ENCODE assay signal across 1 fruit fly cellular context in the genomic region with DNA sequence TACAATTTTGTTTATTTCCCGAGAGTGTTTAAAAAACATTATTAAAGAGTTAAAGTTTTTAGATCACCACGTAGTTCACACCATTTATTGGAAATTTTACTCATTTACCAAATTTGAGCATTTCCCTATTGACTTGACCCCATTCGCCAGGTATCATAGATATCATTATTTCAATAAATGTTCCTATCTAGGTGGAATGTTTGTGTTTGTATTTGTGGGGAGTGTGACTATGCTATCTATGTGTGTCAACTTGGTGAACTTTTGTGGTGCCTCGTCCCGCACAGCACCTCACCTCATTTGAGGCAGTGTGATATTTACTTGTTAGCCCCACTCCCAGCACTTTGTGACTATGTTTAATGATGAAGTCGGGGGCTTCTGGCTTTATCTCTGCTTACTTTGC.
TF ChIP-seq lines count a peak whose summit lies in the region.

No protein-coding gene starts in this region.

TF ChIP-seq in whole organism, embryonic, 481 proteins besides CTCF, POLR2A, EP300 and RAD21 (continued from another document and continues in another):
- no peak for TF ChIP-seq abd-A (tag; optimal IDR thresholded peaks at IDR 0.05; lab: Kevin White, UChicago)
- no peak for TF ChIP-seq CG2889 (GFP tag; IDR thresholded peaks at IDR 0.05; lab: Robert Waterston, UW)
- no peak for TF ChIP-seq CG6683 (GFP tag; optimal IDR thresholded peaks at IDR 0.05; lab: Kevin White, UChicago)
- TF ChIP-seq CG15011 (GFP tag; optimal IDR thresholded peaks at IDR 0.05; lab: Kevin White, UChicago), result no peak
- no peak for TF ChIP-seq CG3281 (GFP tag; optimal IDR thresholded peaks at IDR 0.05; lab: Kevin White, UChicago)
- TF ChIP-seq zen (tag; optimal IDR thresholded peaks at IDR 0.05; lab: Kevin White, UChicago), result no peak
- no peak for TF ChIP-seq CG3726 (GFP tag; IDR thresholded peaks at IDR 0.05; lab: Robert Waterston, UW)
- peak; percentile 56 for TF ChIP-seq MTF-1 (GFP tag; optimal IDR thresholded peaks at IDR 0.05; lab: Kevin White, UChicago; ENCODE audit: borderline replicate concordance)
- TF ChIP-seq NC2α (GFP tag; optimal IDR thresholded peaks at IDR 0.05; lab: Kevin White, UChicago), result no peak
- TF ChIP-seq CG17568 (GFP tag; optimal IDR thresholded peaks at IDR 0.05; lab: Kevin White, UChicago), result peak; percentile 47
- TF ChIP-seq hkb (optimal IDR thresholded peaks at IDR 0.05; lab: Kevin White, UChicago), result no peak
- peak; percentile 25; the same call in 1 of the 2 replicates for TF ChIP-seq hkb (GFP tag; IDR thresholded peaks at IDR 0.05; lab: Robert Waterston, UW)
- TF ChIP-seq CG10462 (GFP tag; optimal IDR thresholded peaks at IDR 0.05; lab: Kevin White, UChicago), result no peak
- no peak for TF ChIP-seq Spps (tag; optimal IDR thresholded peaks at IDR 0.05; lab: Kevin White, UChicago)
- no peak for TF ChIP-seq mld (GFP tag; IDR thresholded peaks at IDR 0.05; lab: Robert Waterston, UW; ENCODE audit: partially characterized antibody)
- no peak for TF ChIP-seq pros (GFP tag; optimal IDR thresholded peaks at IDR 0.05; lab: Kevin White, UChicago)
- no peak for TF ChIP-seq CG13624 (GFP tag; optimal IDR thresholded peaks at IDR 0.05; lab: Kevin White, UChicago)
- TF ChIP-seq CG7963 (GFP tag; IDR thresholded peaks at IDR 0.05; lab: Robert Waterston, UW; ENCODE audit: partially characterized antibody), result no peak
- no peak for TF ChIP-seq CG18764 (GFP tag; optimal IDR thresholded peaks at IDR 0.05; lab: Kevin White, UChicago)
- TF ChIP-seq CG17186 (GFP tag; optimal IDR thresholded peaks at IDR 0.05; lab: Kevin White, UChicago), result no peak
- TF ChIP-seq eyg (GFP tag; optimal IDR thresholded peaks at IDR 0.05; lab: Kevin White, UChicago), result no peak
- no peak for TF ChIP-seq fu2 (GFP tag; optimal IDR thresholded peaks at IDR 0.05; lab: Kevin White, UChicago)
- no peak for TF ChIP-seq zf30C (GFP tag; optimal IDR thresholded peaks at IDR 0.05; lab: Kevin White, UChicago)
- no peak for TF ChIP-seq jigr1 (GFP tag; IDR thresholded peaks at IDR 0.05; lab: Robert Waterston, UW)
- no peak for TF ChIP-seq CG43689 (GFP tag; IDR thresholded peaks at IDR 0.05; lab: Robert Waterston, UW)
- TF ChIP-seq tup (GFP tag; optimal IDR thresholded peaks at IDR 0.05; lab: Kevin White, UChicago), result no peak
- peak; percentile 18 for TF ChIP-seq Sry-β (GFP tag; optimal IDR thresholded peaks at IDR 0.05; lab: Kevin White, UChicago)
- TF ChIP-seq lola (GFP tag; optimal IDR thresholded peaks at IDR 0.05; lab: Kevin White, UChicago), result peak in 1 of 3 experiments; percentile 48
- TF ChIP-seq CG10654 (GFP tag; optimal IDR thresholded peaks at IDR 0.05; lab: Kevin White, UChicago), result no peak
- TF ChIP-seq Sox102F (GFP tag; optimal IDR thresholded peaks at IDR 0.05; lab: Kevin White, UChicago), result no peak
- TF ChIP-seq HLH54F (GFP tag; optimal IDR thresholded peaks at IDR 0.05; lab: Kevin White, UChicago), result no peak
- peak; percentile 40 for TF ChIP-seq gem (tag; optimal IDR thresholded peaks at IDR 0.05; lab: Kevin White, UChicago)
- TF ChIP-seq croc (GFP tag; conservative IDR thresholded peaks at IDR 0.05; lab: Robert Waterston, UW), result no peak
- no peak for TF ChIP-seq CG8944 (GFP tag; optimal IDR thresholded peaks at IDR 0.05; lab: Kevin White, UChicago)
- TF ChIP-seq CG9876 (GFP tag; optimal IDR thresholded peaks at IDR 0.05; lab: Kevin White, UChicago), result no peak
- TF ChIP-seq D19B (GFP tag; optimal IDR thresholded peaks at IDR 0.05; lab: Kevin White, UChicago), result no peak
- TF ChIP-seq CG30403 (GFP tag; optimal IDR thresholded peaks at IDR 0.05; lab: Kevin White, UChicago), result no peak
- no peak for TF ChIP-seq CG10959 (GFP tag; IDR thresholded peaks at IDR 0.05; lab: Robert Waterston, UW)
- no peak for TF ChIP-seq stwl (tag; optimal IDR thresholded peaks at IDR 0.05; lab: Kevin White, UChicago)
- TF ChIP-seq slp2 (GFP tag; optimal IDR thresholded peaks at IDR 0.05; lab: Kevin White, UChicago), result no peak
- TF ChIP-seq grau (tag; optimal IDR thresholded peaks at IDR 0.05; lab: Kevin White, UChicago), result no peak
- TF ChIP-seq Stat92E (GFP tag; optimal IDR thresholded peaks at IDR 0.05; lab: Kevin White, UChicago), result no peak
- TF ChIP-seq h (optimal IDR thresholded peaks at IDR 0.05; lab: Kevin White, UChicago), result no peak
- peak; percentile 52 for TF ChIP-seq kni (GFP tag; optimal IDR thresholded peaks at IDR 0.05; lab: Kevin White, UChicago)
- no peak for TF ChIP-seq NfI (GFP tag; optimal IDR thresholded peaks at IDR 0.05; lab: Kevin White, UChicago)
- no peak for TF ChIP-seq CG2129 (GFP tag; IDR thresholded peaks at IDR 0.05; lab: Robert Waterston, UW; ENCODE audit: partially characterized antibody)
- TF ChIP-seq rib (GFP tag; IDR thresholded peaks at IDR 0.05; lab: Robert Waterston, UW), result no peak
- TF ChIP-seq CG4424 (GFP tag; optimal IDR thresholded peaks at IDR 0.05; lab: Kevin White, UChicago), result no peak
- TF ChIP-seq CG33213 (GFP tag; optimal IDR thresholded peaks at IDR 0.05; lab: Kevin White, UChicago), result no peak
- peak; percentile 31 for TF ChIP-seq nerfin-1 (tag; optimal IDR thresholded peaks at IDR 0.05; lab: Kevin White, UChicago)
- no peak for TF ChIP-seq z (GFP tag; IDR thresholded peaks at IDR 0.05; lab: Robert Waterston, UW)
- no peak for TF ChIP-seq ro (GFP tag; IDR thresholded peaks at IDR 0.05; lab: Robert Waterston, UW)
- TF ChIP-seq Fer3 (tag; optimal IDR thresholded peaks at IDR 0.05; lab: Kevin White, UChicago), result no peak
- TF ChIP-seq gt (GFP tag; IDR thresholded peaks at IDR 0.05; lab: Robert Waterston, UW), result no peak
- TF ChIP-seq Abd-B (GFP tag; optimal IDR thresholded peaks at IDR 0.05; lab: Kevin White, UChicago), result no peak
- peak; percentile 4 for TF ChIP-seq caup (GFP tag; optimal IDR thresholded peaks at IDR 0.05; lab: Kevin White, UChicago; ENCODE audit: severe bottlenecking)
- no peak for TF ChIP-seq Atf-2 (GFP tag; optimal IDR thresholded peaks at IDR 0.05; lab: Kevin White, UChicago)
- TF ChIP-seq CG11504 (tag; optimal IDR thresholded peaks at IDR 0.05; lab: Kevin White, UChicago), result peak; percentile 17
- TF ChIP-seq CG31388 (GFP tag; optimal IDR thresholded peaks at IDR 0.05; lab: Kevin White, UChicago), result no peak
- TF ChIP-seq al (GFP tag; IDR thresholded peaks at IDR 0.05; lab: Robert Waterston, UW), result no peak
- TF ChIP-seq Ssrp (tag; optimal IDR thresholded peaks at IDR 0.05; lab: Kevin White, UChicago), result no peak
- no peak for TF ChIP-seq Taf1 (GFP tag; IDR thresholded peaks at IDR 0.05; lab: Robert Waterston, UW)
- TF ChIP-seq CG4730 (GFP tag; IDR thresholded peaks at IDR 0.05; lab: Robert Waterston, UW), result no peak
- TF ChIP-seq CG4360 (GFP tag; IDR thresholded peaks at IDR 0.05; lab: Robert Waterston, UW), result no peak
- TF ChIP-seq CG13424 (tag; optimal IDR thresholded peaks at IDR 0.05; lab: Kevin White, UChicago), result peak; percentile 18
- peak; percentile 66 for TF ChIP-seq wek (GFP tag; optimal IDR thresholded peaks at IDR 0.05; lab: Kevin White, UChicago)
- TF ChIP-seq CG4282 (GFP tag; optimal IDR thresholded peaks at IDR 0.05; lab: Kevin White, UChicago), result no peak
- TF ChIP-seq Ets65A (GFP tag; lab: Kevin White, UChicago), result no peak
- TF ChIP-seq E2f1 (GFP tag; IDR thresholded peaks at IDR 0.05; lab: Robert Waterston, UW), result 0 out of 2 replicates have a peak, but pooled peaks have one; percentile 11
- peak; percentile 49 for TF ChIP-seq Fer1 (GFP tag; optimal IDR thresholded peaks at IDR 0.05; lab: Kevin White, UChicago)
- no peak for TF ChIP-seq phol (tag; optimal IDR thresholded peaks at IDR 0.05; lab: Kevin White, UChicago)
- TF ChIP-seq bbx (GFP tag; IDR thresholded peaks at IDR 0.05; lab: Robert Waterston, UW; ENCODE audit: partially characterized antibody), result no peak
- TF ChIP-seq CG15073 (GFP tag; optimal IDR thresholded peaks at IDR 0.05; lab: Kevin White, UChicago), result no peak
- no peak for TF ChIP-seq HmgD (GFP tag; optimal IDR thresholded peaks at IDR 0.05; lab: Kevin White, UChicago)
- TF ChIP-seq CG31365 (tag; optimal IDR thresholded peaks at IDR 0.05; lab: Kevin White, UChicago), result peak; percentile 28
- TF ChIP-seq CG2678 (tag; optimal IDR thresholded peaks at IDR 0.05; lab: Kevin White, UChicago), result peak; percentile 49
- no peak for TF ChIP-seq Optix (GFP tag; IDR thresholded peaks at IDR 0.05; lab: Robert Waterston, UW)
- peak; percentile 73 for TF ChIP-seq CG2202 (tag; optimal IDR thresholded peaks at IDR 0.05; lab: Kevin White, UChicago)
- TF ChIP-seq trem (tag; optimal IDR thresholded peaks at IDR 0.05; lab: Kevin White, UChicago), result no peak
- peak; percentile 48 for TF ChIP-seq Blimp-1 (GFP tag; optimal IDR thresholded peaks at IDR 0.05; lab: Kevin White, UChicago)
- TF ChIP-seq Sry-δ (GFP tag; optimal IDR thresholded peaks at IDR 0.05; lab: Kevin White, UChicago), result no peak
- no peak for TF ChIP-seq CG14965 (GFP tag; optimal IDR thresholded peaks at IDR 0.05; lab: Kevin White, UChicago; ENCODE audit: borderline replicate concordance)
- no peak for TF ChIP-seq CG17802 (tag; optimal IDR thresholded peaks at IDR 0.05; lab: Kevin White, UChicago)
- peak; percentile 24 for TF ChIP-seq CG18599 (GFP tag; optimal IDR thresholded peaks at IDR 0.05; lab: Kevin White, UChicago)
- TF ChIP-seq crc (GFP tag; optimal IDR thresholded peaks at IDR 0.05; lab: Kevin White, UChicago), result no peak
- peak; percentile 47 for TF ChIP-seq CG5180 (GFP tag; optimal IDR thresholded peaks at IDR 0.05; lab: Kevin White, UChicago)
- TF ChIP-seq Jarid2 (GFP tag; optimal IDR thresholded peaks at IDR 0.05; lab: Kevin White, UChicago), result no peak
- TF ChIP-seq CG11696 (GFP tag; IDR thresholded peaks at IDR 0.05; lab: Robert Waterston, UW), result no peak
- TF ChIP-seq dimm (GFP tag; IDR thresholded peaks at IDR 0.05; lab: Robert Waterston, UW), result no peak
- TF ChIP-seq Myb (GFP tag; optimal IDR thresholded peaks at IDR 0.05; lab: Kevin White, UChicago), result no peak
- TF ChIP-seq CG13296 (GFP tag; optimal IDR thresholded peaks at IDR 0.05; lab: Kevin White, UChicago), result no peak
- TF ChIP-seq bcd (GFP tag; optimal IDR thresholded peaks at IDR 0.05; lab: Kevin White, UChicago), result no peak
- TF ChIP-seq cas (GFP tag; IDR thresholded peaks at IDR 0.05; lab: Robert Waterston, UW), result no peak
- no peak for TF ChIP-seq Bteb2 (GFP tag; optimal IDR thresholded peaks at IDR 0.05; lab: Kevin White, UChicago)
- no peak for TF ChIP-seq fd3F (GFP tag; optimal IDR thresholded peaks at IDR 0.05; lab: Kevin White, UChicago)
- peak; percentile 32 for TF ChIP-seq lab (GFP tag; optimal IDR thresholded peaks at IDR 0.05; lab: Kevin White, UChicago)
- TF ChIP-seq CG12659 (GFP tag; optimal IDR thresholded peaks at IDR 0.05; lab: Kevin White, UChicago), result no peak
- peak; percentile 5 for TF ChIP-seq CG6254 (GFP tag; optimal IDR thresholded peaks at IDR 0.05; lab: Kevin White, UChicago)
- TF ChIP-seq CG12071 (GFP tag; optimal IDR thresholded peaks at IDR 0.05; lab: Kevin White, UChicago), result peak; percentile 29
- no peak for TF ChIP-seq Bdp1 (GFP tag; optimal IDR thresholded peaks at IDR 0.05; lab: Kevin White, UChicago)
- no peak for TF ChIP-seq CG32532 (GFP tag; IDR thresholded peaks at IDR 0.05; lab: Robert Waterston, UW)
- peak; percentile 40 for TF ChIP-seq CG6813 (GFP tag; optimal IDR thresholded peaks at IDR 0.05; lab: Kevin White, UChicago)
- TF ChIP-seq D (optimal IDR thresholded peaks at IDR 0.05; lab: Kevin White, UChicago), result no peak
- TF ChIP-seq D (GFP tag; optimal IDR thresholded peaks at IDR 0.05; lab: Kevin White, UChicago), result peak; percentile 25
- TF ChIP-seq cwo (GFP tag; optimal IDR thresholded peaks at IDR 0.05; lab: Kevin White, UChicago), result no peak
- TF ChIP-seq sqz (GFP tag; optimal IDR thresholded peaks at IDR 0.05; lab: Kevin White, UChicago), result peak; percentile 41
- no peak for TF ChIP-seq CG13123 (GFP tag; optimal IDR thresholded peaks at IDR 0.05; lab: Kevin White, UChicago)
- TF ChIP-seq NFAT (GFP tag; IDR thresholded peaks at IDR 0.05; lab: Robert Waterston, UW), result no peak
- no peak for TF ChIP-seq her (GFP tag; optimal IDR thresholded peaks at IDR 0.05; lab: Kevin White, UChicago)
- TF ChIP-seq mirr (GFP tag; optimal IDR thresholded peaks at IDR 0.05; lab: Kevin White, UChicago), result peak; percentile 34
- no peak for TF ChIP-seq CG32767 (GFP tag; IDR thresholded peaks at IDR 0.05; lab: Robert Waterston, UW)
- peak; percentile 23 for TF ChIP-seq CG10209 (GFP tag; optimal IDR thresholded peaks at IDR 0.05; lab: Kevin White, UChicago)
- no peak for TF ChIP-seq CG10267 (tag; optimal IDR thresholded peaks at IDR 0.05; lab: Kevin White, UChicago)
- no peak for TF ChIP-seq Dll (GFP tag; IDR thresholded peaks at IDR 0.05; lab: Robert Waterston, UW; ENCODE audit: partially characterized antibody)
- no peak for TF ChIP-seq Oaz (GFP tag; IDR thresholded peaks at IDR 0.05; lab: Robert Waterston, UW)
- TF ChIP-seq Mes4 (GFP tag; optimal IDR thresholded peaks at IDR 0.05; lab: Kevin White, UChicago), result no peak
- no peak for TF ChIP-seq CG14014 (GFP tag; IDR thresholded peaks at IDR 0.05; lab: Robert Waterston, UW)
- no peak for TF ChIP-seq Pdp1 (GFP tag; optimal IDR thresholded peaks at IDR 0.05; lab: Kevin White, UChicago)
- TF ChIP-seq CG7839 (tag; optimal IDR thresholded peaks at IDR 0.05; lab: Kevin White, UChicago), result peak; percentile 1
- no peak for TF ChIP-seq lov (optimal IDR thresholded peaks at IDR 0.05; lab: Kevin White, UChicago)
- TF ChIP-seq lov (GFP tag; IDR thresholded peaks at IDR 0.05; lab: Robert Waterston, UW), result no peak
- no peak for TF ChIP-seq Ets97D (GFP tag; optimal IDR thresholded peaks at IDR 0.05; lab: Kevin White, UChicago)
- no peak for TF ChIP-seq gfzf (GFP tag; optimal IDR thresholded peaks at IDR 0.05; lab: Kevin White, UChicago)
- TF ChIP-seq Gug (GFP tag; IDR thresholded peaks at IDR 0.05; lab: Robert Waterston, UW), result no peak
- TF ChIP-seq btn (GFP tag; optimal IDR thresholded peaks at IDR 0.05; lab: Kevin White, UChicago), result no peak
- TF ChIP-seq luna (GFP tag; optimal IDR thresholded peaks at IDR 0.05; lab: Kevin White, UChicago), result no peak
- peak; percentile 10 for TF ChIP-seq CG2116 (GFP tag; optimal IDR thresholded peaks at IDR 0.05; lab: Kevin White, UChicago)
- peak; percentile 9 for TF ChIP-seq CG7556 (GFP tag; optimal IDR thresholded peaks at IDR 0.05; lab: Kevin White, UChicago)
- no peak for TF ChIP-seq bab2 (GFP tag; optimal IDR thresholded peaks at IDR 0.05; lab: Kevin White, UChicago)
- TF ChIP-seq aop (GFP tag; IDR thresholded peaks at IDR 0.05; lab: Robert Waterston, UW), result no peak
- peak; percentile 73 for TF ChIP-seq CG8281 (tag; optimal IDR thresholded peaks at IDR 0.05; lab: Kevin White, UChicago)
- no peak for TF ChIP-seq cg (GFP tag; optimal IDR thresholded peaks at IDR 0.05; lab: Kevin White, UChicago)
- TF ChIP-seq gsb (GFP tag; IDR thresholded peaks at IDR 0.05; lab: Robert Waterston, UW), result no peak
- no peak for TF ChIP-seq run (tag; optimal IDR thresholded peaks at IDR 0.05; lab: Kevin White, UChicago)
